Fruit fly (Drosophila melanogaster): ENCODE data around the gene CG31088.
A peak's percentile ranks its signal among the peaks of the same experiment; 100 is the strongest.

Gene CG31088

DNA sequence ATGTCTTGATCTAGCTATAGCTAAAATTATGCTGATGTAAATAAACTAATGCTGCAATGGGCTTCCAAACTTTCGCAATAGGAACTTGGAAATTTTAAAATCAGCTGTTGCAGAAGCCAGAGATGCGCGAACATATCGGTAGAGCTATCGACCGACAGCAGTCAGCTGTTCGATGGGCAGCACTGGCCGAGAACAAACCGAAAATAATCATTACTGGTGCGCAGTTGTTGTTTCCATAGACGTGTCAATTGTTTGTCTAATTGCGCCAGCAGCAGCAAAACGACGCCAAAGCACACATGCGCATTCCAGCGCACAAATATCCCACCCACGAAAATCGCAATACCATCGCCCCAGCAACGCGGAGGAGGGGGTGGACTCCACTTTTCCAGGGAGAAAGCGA lies 15.8 kb downstream of the CG31088 start, which contains the start of gene Sap47 (continued):
- TF ChIP-seq pb (GFP tag; optimal IDR thresholded peaks at IDR 0.05) (no peak), CG4707 (GFP tag; optimal IDR thresholded peaks at IDR 0.05) (no peak), CG17568 (GFP tag; optimal IDR thresholded peaks at IDR 0.05) (no peak), CG14014 (GFP tag; IDR thresholded peaks at IDR 0.05) (peak; percentile 22; the same call in 1 of the 2 replicates), mld (GFP tag; IDR thresholded peaks at IDR 0.05; ENCODE audit: partially characterized antibody) (0 out of 3 replicates have a peak, but pooled peaks have one; percentile 64), trh (GFP tag; optimal IDR thresholded peaks at IDR 0.05) (no peak), Gug (GFP tag; IDR thresholded peaks at IDR 0.05) (no peak), CG8290 (GFP tag; optimal IDR thresholded peaks at IDR 0.05) (no peak), CG8290 (tag; optimal IDR thresholded peaks at IDR 0.05) (peak in 1 of 2 experiments; percentile 67), CG4730 (GFP tag; IDR thresholded peaks at IDR 0.05) (no peak), sug (tag; optimal IDR thresholded peaks at IDR 0.05) (peak; percentile 31), CG1024 (GFP tag; IDR thresholded peaks at IDR 0.05) (no peak), Side (GFP tag; optimal IDR thresholded peaks at IDR 0.05) (no peak), Taf1 (GFP tag; IDR thresholded peaks at IDR 0.05) (no peak), cato (GFP tag; optimal IDR thresholded peaks at IDR 0.05; ENCODE audit: borderline replicate concordance) (no peak), CG11695 (GFP tag; IDR thresholded peaks at IDR 0.05) (peak; percentile 32; the same call in 1 of the 3 replicates), gsb (GFP tag; IDR thresholded peaks at IDR 0.05) (peak; percentile 42; the same call in 1 of the 2 replicates), gt (GFP tag; IDR thresholded peaks at IDR 0.05) (no peak), knrl (GFP tag; IDR thresholded peaks at IDR 0.05; ENCODE audit: partially characterized antibody) (peak; percentile 77), eyg (GFP tag; optimal IDR thresholded peaks at IDR 0.05) (no peak), jumu (GFP tag; optimal IDR thresholded peaks at IDR 0.05) (no peak), BtbVII (GFP tag; optimal IDR thresholded peaks at IDR 0.05) (no peak), CG32532 (GFP tag; IDR thresholded peaks at IDR 0.05) (peak; percentile 10; the same call in 1 of the 2 replicates), Adf1 (GFP tag; IDR thresholded peaks at IDR 0.05) (peak; percentile 39; the same call in 1 of the 2 replicates), CG12391 (tag; optimal IDR thresholded peaks at IDR 0.05) (peak; percentile 28), fd96Cb (tag; optimal IDR thresholded peaks at IDR 0.05) (no peak), Six4 (GFP tag; optimal IDR thresholded peaks at IDR 0.05) (no peak), CG1233 (GFP tag; optimal IDR thresholded peaks at IDR 0.05) (no peak), D19B (GFP tag; optimal IDR thresholded peaks at IDR 0.05) (no peak), CG31388 (GFP tag; optimal IDR thresholded peaks at IDR 0.05) (no peak), BEAF-32 (GFP tag; optimal IDR thresholded peaks at IDR 0.05) (peak; percentile 83), esg (GFP tag; conservative IDR thresholded peaks at IDR 0.05) (no peak), jigr1 (GFP tag; IDR thresholded peaks at IDR 0.05) (no peak), crc (GFP tag; optimal IDR thresholded peaks at IDR 0.05) (no peak), HHEX (GFP tag; optimal IDR thresholded peaks at IDR 0.05) (no peak), klu (GFP tag; IDR thresholded peaks at IDR 0.05) (no peak), dmrt99B (tag; optimal IDR thresholded peaks at IDR 0.05) (no peak), pnt (GFP tag; optimal IDR thresholded peaks at IDR 0.05) (no peak), CG30020 (tag; optimal IDR thresholded peaks at IDR 0.05) (no peak), fd3F (GFP tag; optimal IDR thresholded peaks at IDR 0.05) (no peak), CG13775 (GFP tag; optimal IDR thresholded peaks at IDR 0.05) (no peak), CG15514 (GFP tag; optimal IDR thresholded peaks at IDR 0.05) (peak; percentile 48), CG3995 (GFP tag; optimal IDR thresholded peaks at IDR 0.05) (peak; percentile 56), chm (GFP tag; IDR thresholded peaks at IDR 0.05) (no peak; the same call in 1 of the 2 replicates), CG11093 (GFP tag; IDR thresholded peaks at IDR 0.05) (no peak), CG11504 (tag; optimal IDR thresholded peaks at IDR 0.05) (no peak), CG11696 (GFP tag; IDR thresholded peaks at IDR 0.05) (no peak), repo (GFP tag; optimal IDR thresholded peaks at IDR 0.05) (no peak), dpn (GFP tag; optimal IDR thresholded peaks at IDR 0.05) (peak in 1 of 2 experiments; percentile 1), CG15269 (tag; optimal IDR thresholded peaks at IDR 0.05) (no peak), NFAT (GFP tag; IDR thresholded peaks at IDR 0.05) (no peak), unc-4 (GFP tag; IDR thresholded peaks at IDR 0.05; ENCODE audit: partially characterized antibody) (peak; percentile 84)
